Worm (Caenorhabditis elegans): ENCODE measurements around the gene ugt-12.

ugt-12 gene

ce11 chrV:4867535-4867934 is 21.9 kb downstream of the ugt-12 start:
- TF ChIP-seq unc-62 (GFP tag; optimal IDR thresholded peaks at IDR 0.05), result no peak

ce11 chrV:4865364-4865763 is 24.1 kb downstream of the ugt-12 start, which contains the start of gene srd-32:
srd-32 (plus strand) TSS chrV:4865664.
- TF ChIP-seq unc-62 (GFP tag; optimal IDR thresholded peaks at IDR 0.05), result no peak

ce11 chrV:4864330-4864729 is 25.1 kb downstream of the ugt-12 start:
- TF ChIP-seq unc-62 (GFP tag; optimal IDR thresholded peaks at IDR 0.05), result no peak

DNA sequence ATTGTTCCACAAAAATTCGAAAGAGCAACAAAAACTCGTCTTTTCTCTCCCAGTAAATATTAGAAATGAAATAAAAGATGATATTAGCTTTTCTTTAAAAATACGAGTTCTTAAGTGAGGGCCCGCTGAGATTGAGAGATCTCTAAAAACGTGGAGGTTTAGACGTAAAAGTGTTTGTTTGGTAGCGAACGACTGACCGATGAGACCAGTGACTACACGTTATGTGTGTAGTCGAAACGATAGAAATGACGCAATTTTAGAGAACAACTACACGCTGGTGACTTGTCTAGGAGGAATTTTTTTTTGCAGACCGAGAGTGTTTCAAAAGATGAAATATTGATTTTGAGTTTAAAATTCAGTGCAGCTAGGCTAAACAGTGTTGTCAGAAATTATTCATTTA is 26.7 kb downstream of the ugt-12 start, which contains the start of gene C37H5.13:
Gene C37H5.13, minus strand, starts transcription at position 229 of the 400 bp plus-strand sequence.
- TF ChIP-seq unc-62 (GFP tag; optimal IDR thresholded peaks at IDR 0.05), result no peak

DNA sequence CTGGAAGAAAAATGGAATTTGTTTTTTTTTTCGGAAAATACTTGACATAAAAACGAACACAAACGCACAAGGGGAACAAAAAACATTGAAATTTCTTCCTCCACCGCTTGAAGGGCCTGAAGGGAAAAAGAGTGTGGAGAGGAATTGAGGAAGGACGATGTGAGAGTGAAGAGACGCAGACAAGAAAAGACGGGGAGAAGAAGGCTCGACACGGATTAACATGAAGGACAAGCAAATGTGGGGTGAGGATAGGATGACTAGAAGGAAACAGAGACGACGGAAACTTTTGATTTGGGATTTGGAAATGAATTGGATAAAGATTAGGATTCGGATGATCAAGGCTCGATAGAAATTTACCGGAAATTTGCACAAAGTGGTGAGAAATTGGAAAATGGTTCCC is 28.9 kb downstream of the ugt-12 start:
- TF ChIP-seq unc-62 (GFP tag; optimal IDR thresholded peaks at IDR 0.05), result no peak

DNA sequence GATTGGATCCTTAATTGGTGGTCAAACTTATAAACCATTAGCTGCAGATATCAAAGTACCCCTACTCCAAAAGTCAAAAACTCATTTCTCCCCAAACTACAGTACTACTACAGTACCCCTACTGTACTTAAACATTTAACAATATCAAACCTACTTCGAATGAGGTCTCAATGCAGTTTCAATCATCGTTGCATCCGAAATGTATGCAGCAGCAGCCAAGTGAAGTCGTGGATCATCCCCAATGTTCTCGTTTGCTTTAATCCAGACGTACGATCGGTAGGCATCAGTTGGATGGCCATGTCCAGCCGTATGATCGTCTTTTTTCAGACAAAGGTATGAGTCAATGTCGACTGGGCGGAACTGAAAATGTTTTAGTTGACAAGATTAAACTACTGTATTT is 31.9 kb downstream of the ugt-12 start:
- TF ChIP-seq unc-62 (GFP tag; optimal IDR thresholded peaks at IDR 0.05), result no peak

DNA sequence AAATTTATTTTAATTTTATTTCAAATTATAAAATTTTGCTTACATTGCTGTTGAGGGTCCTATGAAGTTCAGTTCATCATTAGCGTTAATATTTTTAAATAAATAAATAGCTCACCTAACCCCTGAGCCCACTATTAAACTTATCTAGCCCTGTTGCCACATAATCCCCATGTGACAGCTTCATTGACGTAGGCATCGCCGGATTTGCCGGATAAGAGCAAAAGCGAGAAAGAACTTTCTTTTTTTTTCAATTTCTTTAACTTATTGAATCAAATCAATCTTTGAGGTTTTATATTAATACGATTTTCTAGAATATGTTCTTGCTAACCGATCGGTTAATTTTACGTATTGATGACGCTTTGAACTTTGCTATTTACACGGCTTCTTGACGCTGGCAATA is 37.5 kb downstream of the ugt-12 start:
- TF ChIP-seq unc-62 (GFP tag; optimal IDR thresholded peaks at IDR 0.05), result no peak

- no peak for TF ChIP-seq unc-62 (GFP tag; optimal IDR thresholded peaks at IDR 0.05)
Observed at ce11 chrV:4851138-4851537, 38.3 kb downstream of the ugt-12 start, which contains the start of gene nex-4. nex-4 (plus strand) TSS chrV:4851438.

- TF ChIP-seq unc-62 (GFP tag; optimal IDR thresholded peaks at IDR 0.05), result no peak
Observed at ce11 chrV:4850446-4850845, 39.0 kb downstream of the ugt-12 start.

DNA sequence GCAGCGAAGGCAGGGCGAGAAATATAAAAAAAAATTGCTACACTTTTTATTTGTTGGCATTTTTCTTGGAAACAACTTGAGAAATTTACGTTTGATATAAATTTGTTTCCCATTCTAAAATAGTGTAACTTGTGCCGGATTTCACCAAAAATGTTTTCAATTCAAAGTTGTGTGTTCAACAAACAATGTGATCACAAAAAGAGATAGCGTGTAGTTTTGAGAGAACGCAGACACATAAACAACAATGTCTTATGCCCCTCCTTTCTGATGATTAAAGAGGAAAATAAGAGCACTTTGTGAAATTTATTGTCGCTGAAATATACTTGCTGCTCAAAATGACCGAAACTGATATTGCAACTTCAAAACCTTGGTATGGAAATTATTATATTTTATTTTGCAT is 42.0 kb downstream of the ugt-12 start, which contains the start of gene abhd-5.1:
Gene abhd-5.1, plus strand, starts transcription at position 230 of the 400 bp plus-strand sequence.
- no peak for TF ChIP-seq unc-62 (GFP tag; optimal IDR thresholded peaks at IDR 0.05)

ce11 chrV:4846507-4846906 is 42.9 kb downstream of the ugt-12 start:
- no peak for TF ChIP-seq unc-62 (GFP tag; optimal IDR thresholded peaks at IDR 0.05)

- TF ChIP-seq unc-62 (GFP tag; optimal IDR thresholded peaks at IDR 0.05), result no peak
Observed at ce11 chrV:4844591-4844990, 44.8 kb downstream of the ugt-12 start, which contains the start of gene abhd-5.2. abhd-5.2 (plus strand) TSS chrV:4844685.

- TF ChIP-seq unc-62 (GFP tag; optimal IDR thresholded peaks at IDR 0.05), result no peak
Observed at ce11 chrV:4842544-4842943, 46.9 kb downstream of the ugt-12 start, which contains the start of the genes cwp-2 and cwp-3. cwp-2 (minus strand) TSS chrV:4842644. cwp-3 (plus strand) TSS chrV:4842836.

- TF ChIP-seq unc-62 (GFP tag; optimal IDR thresholded peaks at IDR 0.05), result no peak
Observed at ce11 chrV:4841179-4841578, 48.2 kb downstream of the ugt-12 start, which contains the start of gene cwp-1. cwp-1 (minus strand) TSS chrV:4841279.

DNA sequence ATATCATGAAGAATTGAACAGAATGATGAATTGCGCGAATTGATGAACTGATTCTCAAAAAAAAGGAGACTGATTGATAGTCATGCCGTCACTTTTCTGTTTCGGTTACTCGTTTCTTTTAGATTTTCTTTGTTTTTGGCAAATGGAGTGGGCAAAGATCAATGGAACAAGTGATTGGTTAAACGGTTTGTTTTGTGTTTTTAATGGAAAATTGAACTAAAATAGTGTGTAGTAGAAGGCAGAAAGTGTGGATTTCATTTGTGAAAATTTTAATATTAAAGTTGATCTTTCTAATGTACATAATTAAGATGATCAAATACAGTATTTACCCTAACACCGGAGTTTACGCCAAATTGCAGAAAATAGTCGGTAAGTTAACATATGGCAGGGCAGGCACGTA is 49.5 kb downstream of the ugt-12 start, which contains the start of gene nas-9:
Gene nas-9, minus strand, starts transcription at position 101 of the 400 bp plus-strand sequence.
- no peak for TF ChIP-seq unc-62 (GFP tag; optimal IDR thresholded peaks at IDR 0.05)

Measured in whole organism, dauer.